Fruit fly (Drosophila melanogaster) whole organism, embryonic: ENCODE results near the gene CG2182.
A peak's percentile ranks its signal among the peaks of the same experiment; 100 is the strongest.

Source experiments
- Abd-B ChIP-seq: fragments of 200-800 bp; sonication (Bioruptor generic); optimal IDR thresholded peaks from 2 replicates; lab custom pipeline; 2018; ENCODE audit warnings: missing biosample characterization, mild to moderate bottlenecking, missing genetic modification characterization, moderate library complexity
- Antp ChIP-seq: fragments of 200-800 bp; sonication (Bioruptor generic); optimal IDR thresholded peaks from 3 replicates; lab custom pipeline; 2016; ENCODE audit warnings: missing biosample characterization, missing genetic modification characterization
- Asciz ChIP-seq: fragments of 200-800 bp; sonication (Bioruptor generic); optimal IDR thresholded peaks from 2 replicates; lab custom pipeline; 2017; ENCODE audit warnings: missing biosample characterization, mild to moderate bottlenecking, missing genetic modification characterization, missing genetic modification reagents
- BEAF-32 ChIP-seq: fragments of 200-800 bp; sonication (Bioruptor generic); optimal IDR thresholded peaks from 3 replicates; lab custom pipeline; 2017; ENCODE audit warnings: missing biosample characterization, missing genetic modification characterization, mild to moderate bottlenecking, moderate library complexity, missing genetic modification reagents
- CG1024 ChIP-seq: fragments of 200-800 bp; sonication (Bioruptor generic); IDR thresholded peaks from 2 replicates; pipeline ENCODE4 v1.3.6; 2022; ENCODE audit warnings: missing biosample characterization, missing genetic modification characterization
- CG11504 ChIP-seq: fragments of 200-800 bp; sonication (Bioruptor generic); optimal IDR thresholded peaks from 3 replicates; lab custom pipeline; 2019; ENCODE audit warnings: missing biosample characterization, mild to moderate bottlenecking, missing genetic modification characterization, moderate library complexity
- CG11723 ChIP-seq: fragments of 200-800 bp; sonication (Bioruptor generic); optimal IDR thresholded peaks from 2 replicates; lab custom pipeline; 2017; ENCODE audit warnings: missing biosample characterization, mild to moderate bottlenecking, missing genetic modification characterization
- CG12219 ChIP-seq: fragments of 200-800 bp; sonication (Bioruptor generic); optimal IDR thresholded peaks from 3 replicates; lab custom pipeline; 2018; ENCODE audit warnings: missing biosample characterization, mild to moderate bottlenecking, missing genetic modification characterization
- CG13123 ChIP-seq: fragments of 200-800 bp; sonication (Bioruptor generic); optimal IDR thresholded peaks from 2 replicates; lab custom pipeline; 2016; ENCODE audit warnings: missing biosample characterization, missing genetic modification characterization
- CG14441 ChIP-seq: fragments of 200-800 bp; sonication (Bioruptor generic); IDR thresholded peaks from 2 replicates; pipeline ENCODE4 v1.3.6; 2022; ENCODE audit warnings: missing biosample characterization, missing genetic modification characterization
- CG1602 ChIP-seq: fragments of 200-800 bp; sonication (Bioruptor generic); optimal IDR thresholded peaks from 3 replicates; lab custom pipeline; 2016; ENCODE audit warnings: missing biosample characterization, missing genetic modification characterization
- CG17328 ChIP-seq: fragments of 200-800 bp; sonication (Bioruptor generic); IDR thresholded peaks from 2 replicates; pipeline ENCODE4 v1.3.6; 2022; ENCODE audit warnings: missing biosample characterization, missing genetic modification characterization
- CG17359 ChIP-seq: fragments of 200-800 bp; sonication (Bioruptor generic); optimal IDR thresholded peaks from 3 replicates; lab custom pipeline; 2018; ENCODE audit warnings: missing biosample characterization, mild to moderate bottlenecking, missing genetic modification characterization, moderate library complexity
- CG17568 ChIP-seq: fragments of 200-800 bp; sonication (Bioruptor generic); optimal IDR thresholded peaks from 2 replicates; lab custom pipeline; 2018; ENCODE audit warnings: missing biosample characterization, mild to moderate bottlenecking, missing genetic modification characterization, moderate library complexity
- CG1792 ChIP-seq: fragments of 200-800 bp; sonication (Bioruptor generic); optimal IDR thresholded peaks from 2 replicates; lab custom pipeline; 2016; ENCODE audit warnings: missing biosample characterization, missing genetic modification characterization
- CG31365 ChIP-seq: fragments of 200-800 bp; sonication (Bioruptor generic); optimal IDR thresholded peaks from 2 replicates; lab custom pipeline; 2018; ENCODE audit warnings: missing biosample characterization, mild to moderate bottlenecking, missing genetic modification characterization
- CG33213 ChIP-seq: fragments of 200-800 bp; sonication (Bioruptor generic); optimal IDR thresholded peaks from 3 replicates; lab custom pipeline; 2016; ENCODE audit warnings: missing biosample characterization, missing genetic modification characterization
- CG6683 ChIP-seq: fragments of 200-800 bp; sonication (Bioruptor generic); optimal IDR thresholded peaks from 2 replicates; lab custom pipeline; 2017; ENCODE audit warnings: missing biosample characterization, mild to moderate bottlenecking, missing genetic modification characterization, missing genetic modification reagents
- CG7745 ChIP-seq: fragments of 200-800 bp; sonication (Bioruptor generic); optimal IDR thresholded peaks from 2 replicates; lab custom pipeline; 2018; ENCODE audit warnings: missing biosample characterization, mild to moderate bottlenecking, missing genetic modification characterization, moderate library complexity
- CG7786 ChIP-seq: fragments of 200-800 bp; sonication (Bioruptor generic); optimal IDR thresholded peaks from 2 replicates; lab custom pipeline; 2016; ENCODE audit warnings: missing biosample characterization, missing genetic modification characterization
- CG8089 ChIP-seq: fragments of 200-800 bp; sonication (Bioruptor generic); optimal IDR thresholded peaks from 3 replicates; lab custom pipeline; 2016; ENCODE audit warnings: missing biosample characterization, missing genetic modification characterization
- CG8290 ChIP-seq, 3 experiments: fragments of 200-800 bp; sonication (Bioruptor generic); optimal IDR thresholded peaks; 2 replicates each; lab custom pipeline; 2016 to 2019; ENCODE audit warnings: missing biosample characterization in 3 of 3, missing genetic modification characterization in 3 of 3, mild to moderate bottlenecking in 2 of 3, moderate library complexity in 1 of 3
- CG8388 ChIP-seq: fragments of 200-800 bp; sonication (Bioruptor generic); optimal IDR thresholded peaks from 2 replicates; lab custom pipeline; 2019; ENCODE audit warnings: missing biosample characterization, mild to moderate bottlenecking, missing genetic modification characterization, moderate library complexity
- Dbx ChIP-seq: fragments of 200-800 bp; sonication (Bioruptor generic); IDR thresholded peaks from 3 replicates; pipeline ENCODE4 v1.3.6; 2022; ENCODE audit warnings: missing biosample characterization, missing genetic modification characterization
- E2f2 ChIP-seq: fragments of 200-800 bp; sonication (Bioruptor generic); IDR thresholded peaks from 2 replicates; pipeline ENCODE4 v1.3.6; 2022; ENCODE audit warnings: missing biosample characterization, missing genetic modification characterization
- ERR ChIP-seq: fragments of 200-800 bp; sonication (Bioruptor generic); optimal IDR thresholded peaks from 2 replicates; lab custom pipeline; 2016; ENCODE audit warnings: missing biosample characterization, missing genetic modification characterization
- H15 ChIP-seq: fragments of 200-800 bp; sonication (Bioruptor generic); IDR thresholded peaks from 3 replicates; pipeline ENCODE4 v1.3.6; 2022; ENCODE audit warnings: missing biosample characterization, missing genetic modification characterization
- HLH3B ChIP-seq: fragments of 200-800 bp; sonication (Bioruptor generic); IDR thresholded peaks from 2 replicates; pipeline ENCODE4 v1.3.6; 2022; ENCODE audit warnings: missing biosample characterization, missing genetic modification characterization
- Hand ChIP-seq: fragments of 200-800 bp; sonication (Bioruptor generic); optimal IDR thresholded peaks from 2 replicates; lab custom pipeline; 2017; ENCODE audit warnings: mild to moderate bottlenecking, missing biosample characterization, missing genetic modification reagents, missing genetic modification characterization
- MTF-1 ChIP-seq: fragments of 200-800 bp; sonication (Bioruptor generic); optimal IDR thresholded peaks from 2 replicates; lab custom pipeline; 2018; ENCODE audit warnings: missing biosample characterization, mild to moderate bottlenecking, missing genetic modification characterization, borderline replicate concordance
- Mad ChIP-seq: fragments of 200-800 bp; sonication (Bioruptor generic); optimal IDR thresholded peaks from 2 replicates; lab custom pipeline; 2016; ENCODE audit warnings: missing biosample characterization, missing genetic modification characterization
- Nf-YB ChIP-seq: fragments of 200-800 bp; sonication (Bioruptor generic); optimal IDR thresholded peaks from 3 replicates; lab custom pipeline; 2019; ENCODE audit warnings: missing biosample characterization, mild to moderate bottlenecking, missing genetic modification characterization, moderate library complexity
- PHDP ChIP-seq: fragments of 200-800 bp; sonication (Bioruptor generic); optimal IDR thresholded peaks from 3 replicates; lab custom pipeline; 2018; ENCODE audit warnings: missing biosample characterization, mild to moderate bottlenecking, missing genetic modification characterization, moderate library complexity
- Vsx1 ChIP-seq: fragments of 200-800 bp; sonication (Bioruptor generic); optimal IDR thresholded peaks from 2 replicates; lab custom pipeline; 2017; ENCODE audit warnings: missing biosample characterization, mild to moderate bottlenecking, missing genetic modification characterization, missing genetic modification reagents
- chm ChIP-seq: fragments of 200-800 bp; sonication (Bioruptor generic); IDR thresholded peaks from 2 replicates; pipeline ENCODE4 v1.3.6; 2022; ENCODE audit warnings: missing biosample characterization, missing genetic modification characterization
- corto ChIP-seq: fragments of 200-800 bp; sonication (Bioruptor generic); optimal IDR thresholded peaks from 2 replicates; lab custom pipeline; 2016; ENCODE audit warnings: missing biosample characterization, mild to moderate bottlenecking, missing genetic modification characterization, moderate library complexity
- dmrt99B ChIP-seq: fragments of 200-800 bp; sonication (Bioruptor generic); optimal IDR thresholded peaks from 2 replicates; lab custom pipeline; 2018; ENCODE audit warnings: missing biosample characterization, mild to moderate bottlenecking, missing genetic modification characterization, moderate library complexity
- en ChIP-seq: fragments of 200-800 bp; sonication (Bioruptor generic); optimal IDR thresholded peaks from 2 replicates; lab custom pipeline; 2016; ENCODE audit warnings: missing biosample characterization, missing genetic modification characterization
- gfzf ChIP-seq: fragments of 200-800 bp; sonication (Bioruptor generic); optimal IDR thresholded peaks from 2 replicates; lab custom pipeline; 2016; ENCODE audit warnings: missing biosample characterization, mild to moderate bottlenecking, missing genetic modification characterization, moderate library complexity
- gsb-n ChIP-seq: fragments of 200-800 bp; sonication (Bioruptor generic); optimal IDR thresholded peaks from 3 replicates; lab custom pipeline; 2018; ENCODE audit warnings: missing biosample characterization, mild to moderate bottlenecking, missing genetic modification characterization
- kay ChIP-seq: fragments of 200-800 bp; sonication (Bioruptor generic); optimal IDR thresholded peaks from 2 replicates; lab custom pipeline; 2016; ENCODE audit warnings: missing biosample characterization, missing genetic modification characterization
- mirr ChIP-seq: fragments of 200-800 bp; sonication (Bioruptor generic); optimal IDR thresholded peaks from 3 replicates; lab custom pipeline; 2018; ENCODE audit warnings: missing biosample characterization, mild to moderate bottlenecking, missing genetic modification characterization
- nom ChIP-seq: fragments of 200-800 bp; sonication (Bioruptor generic); optimal IDR thresholded peaks from 2 replicates; lab custom pipeline; 2017; ENCODE audit warnings: missing biosample characterization, missing genetic modification characterization, mild to moderate bottlenecking, moderate library complexity, missing genetic modification reagents
- run ChIP-seq: fragments of 200-800 bp; sonication (Bioruptor generic); optimal IDR thresholded peaks from 3 replicates; lab custom pipeline; 2018; ENCODE audit warnings: missing biosample characterization, mild to moderate bottlenecking, missing genetic modification characterization
- shn ChIP-seq: fragments of 200-800 bp; sonication (Bioruptor generic); optimal IDR thresholded peaks from 3 replicates; lab custom pipeline; 2016; ENCODE audit warnings: missing biosample characterization, missing genetic modification characterization
- sug ChIP-seq: fragments of 200-800 bp; optimal IDR thresholded peaks from 2 replicates; lab custom pipeline; 2019; ENCODE audit warnings: missing biosample characterization, mild to moderate bottlenecking, missing genetic modification characterization, moderate library complexity
- wdn ChIP-seq: fragments of 200-800 bp; sonication (Bioruptor generic); IDR thresholded peaks from 2 replicates; pipeline ENCODE4 v1.3.6; 2022; ENCODE audit warnings: missing biosample characterization, missing genetic modification characterization
- wek ChIP-seq: fragments of 200-800 bp; sonication (Bioruptor generic); optimal IDR thresholded peaks from 3 replicates; lab custom pipeline; 2018; ENCODE audit warnings: missing biosample characterization, mild to moderate bottlenecking, missing genetic modification characterization, moderate library complexity

CG2182 gene

dm6 chr3R:5624115-5624878 is 35.4 kb downstream of the CG2182 start, which contains the start of the genes Dph4, Spec2 and RpL13A (continued):
- TF ChIP-seq CG1602 (GFP tag; lab: Kevin White, UChicago) (peak; percentile 77), kay (GFP tag; lab: Kevin White, UChicago) (peak; percentile 52), Abd-B (GFP tag; lab: Kevin White, UChicago) (no peak), H15 (no peak), CG17359 (peak; percentile 88), CG33213 (GFP tag; lab: Kevin White, UChicago) (peak; percentile 98), CG1792 (GFP tag; lab: Kevin White, UChicago) (peak; percentile 88), Asciz (GFP tag; lab: Kevin White, UChicago) (peak; percentile 92), sug (tag; lab: Kevin White, UChicago) (peak; percentile 91), Antp (GFP tag; lab: Kevin White, UChicago) (peak; percentile 75), CG11504 (no peak), gsb-n (peak; percentile 85), dmrt99B (tag; lab: Kevin White, UChicago) (no peak), CG1024 (GFP tag; lab: Robert Waterston, UW) (no peak), CG8290 (GFP tag; optimal IDR thresholded peaks at IDR 0.05; lab: Kevin White, UChicago) (peak; percentile 95), CG8290 (tag; optimal IDR thresholded peaks at IDR 0.05; lab: Kevin White, UChicago) (peak; percentile 88 to 97), wek (GFP tag; lab: Kevin White, UChicago) (peak; percentile 95), PHDP (peak; percentile 92), CG17328 (GFP tag; lab: Robert Waterston, UW) (no peak), CG8388 (GFP tag; lab: Kevin White, UChicago) (peak; percentile 85), CG13123 (GFP tag; lab: Kevin White, UChicago) (peak; percentile 85), CG12219 (peak; percentile 91), MTF-1 (GFP tag; lab: Kevin White, UChicago) (peak; percentile 98), CG17568 (peak; percentile 88), Mad (GFP tag; lab: Kevin White, UChicago) (peak; percentile 92), run (peak; percentile 75), corto (no peak), CG7745 (tag; lab: Kevin White, UChicago) (no peak), CG11723 (GFP tag; lab: Kevin White, UChicago) (peak; percentile 93), nom (GFP tag; lab: Kevin White, UChicago) (peak; percentile 90), CG7786 (GFP tag; lab: Kevin White, UChicago) (peak; percentile 78), Hand (GFP tag; lab: Kevin White, UChicago) (peak; percentile 87), Vsx1 (GFP tag; lab: Kevin White, UChicago) (peak; percentile 92), gfzf (GFP tag; lab: Kevin White, UChicago) (peak; percentile 72), Nf-YB (GFP tag; lab: Kevin White, UChicago) (peak; percentile 80), BEAF-32 (GFP tag; lab: Kevin White, UChicago) (peak; percentile 99), chm (GFP tag; lab: Robert Waterston, UW) (no peak), mirr (GFP tag; lab: Kevin White, UChicago) (peak; percentile 98), shn (GFP tag; lab: Kevin White, UChicago) (peak; percentile 92), en (GFP tag; lab: Kevin White, UChicago) (peak; percentile 92), ERR (GFP tag; lab: Kevin White, UChicago) (peak; percentile 81), CG8089 (GFP tag; lab: Kevin White, UChicago) (peak; percentile 93), CG6683 (GFP tag; lab: Kevin White, UChicago) (peak; percentile 89), HLH3B (GFP tag; lab: Robert Waterston, UW) (no peak), CG31365 (peak; percentile 87), Dbx (GFP tag; lab: Robert Waterston, UW) (no peak), CG14441 (GFP tag; lab: Robert Waterston, UW) (no peak), wdn (no peak), E2f2 (GFP tag; lab: Robert Waterston, UW) (no peak)
